Fruit fly (Drosophila melanogaster) whole organism, embryonic: ENCODE data around the gene CG6749.

Experiments
- Blimp-1 ChIP-seq: fragments of 200-800 bp; sonication (Bioruptor generic); optimal IDR thresholded peaks from 3 replicates; lab custom pipeline; 2018; ENCODE audit warnings: missing biosample characterization, missing genetic modification characterization, mild to moderate bottlenecking, moderate library complexity, missing genetic modification reagents
- CG10979 ChIP-seq: fragments of 200-800 bp; sonication (Bioruptor generic); optimal IDR thresholded peaks from 2 replicates; lab custom pipeline; 2018; ENCODE audit warnings: missing biosample characterization, mild to moderate bottlenecking, missing genetic modification characterization, moderate library complexity
- CG12942 ChIP-seq: fragments of 200-800 bp; sonication (Bioruptor generic); optimal IDR thresholded peaks from 3 replicates; lab custom pipeline; 2016; ENCODE audit warnings: missing biosample characterization, missing genetic modification characterization
- CG13894 ChIP-seq: fragments of 200-800 bp; sonication (Bioruptor generic); optimal IDR thresholded peaks from 3 replicates; lab custom pipeline; 2018; ENCODE audit warnings: missing biosample characterization, mild to moderate bottlenecking, missing genetic modification characterization, moderate library complexity
- CG14050 ChIP-seq: fragments of 200-800 bp; sonication (Bioruptor generic); IDR thresholded peaks from 3 replicates; pipeline ENCODE4 v1.3.6; 2022; ENCODE audit warnings: missing biosample characterization, missing genetic modification characterization
- CG14441 ChIP-seq: fragments of 200-800 bp; sonication (Bioruptor generic); IDR thresholded peaks from 2 replicates; pipeline ENCODE4 v1.3.6; 2022; ENCODE audit warnings: missing biosample characterization, missing genetic modification characterization
- CG14667 ChIP-seq: fragments of 200-800 bp; sonication (Bioruptor generic); IDR thresholded peaks from 2 replicates; pipeline ENCODE4 v1.3.6; 2022; ENCODE audit warnings: missing biosample characterization, missing genetic modification characterization
- CG17328 ChIP-seq: fragments of 200-800 bp; sonication (Bioruptor generic); IDR thresholded peaks from 2 replicates; pipeline ENCODE4 v1.3.6; 2022; ENCODE audit warnings: missing biosample characterization, missing genetic modification characterization
- CG17568 ChIP-seq: fragments of 200-800 bp; sonication (Bioruptor generic); optimal IDR thresholded peaks from 2 replicates; lab custom pipeline; 2018; ENCODE audit warnings: missing biosample characterization, mild to moderate bottlenecking, missing genetic modification characterization, moderate library complexity
- CG2712 ChIP-seq: fragments of 200-800 bp; optimal IDR thresholded peaks from 3 replicates; lab custom pipeline; 2019; ENCODE audit warnings: missing biosample characterization, mild to moderate bottlenecking, missing genetic modification characterization, moderate library complexity
- CG43689 ChIP-seq: fragments of 200-800 bp; sonication (Bioruptor generic); IDR thresholded peaks from 2 replicates; pipeline ENCODE4 v1.3.6; 2022; ENCODE audit warnings: missing biosample characterization, missing genetic modification characterization
- CG6765 ChIP-seq: fragments of 200-800 bp; sonication (Bioruptor generic); optimal IDR thresholded peaks from 3 replicates; lab custom pipeline; 2017; ENCODE audit warnings: missing biosample characterization, mild to moderate bottlenecking, missing genetic modification characterization
- CG6854 ChIP-seq: fragments of 200-800 bp; sonication (Bioruptor generic); optimal IDR thresholded peaks from 3 replicates; lab custom pipeline; 2017; ENCODE audit warnings: missing biosample characterization, mild to moderate bottlenecking, missing genetic modification characterization
- CG7839 ChIP-seq: fragments of 200-800 bp; sonication (Bioruptor generic); optimal IDR thresholded peaks from 3 replicates; lab custom pipeline; 2018; ENCODE audit warnings: missing biosample characterization, mild to moderate bottlenecking, missing genetic modification characterization, moderate library complexity
- CG7928 ChIP-seq: fragments of 200-800 bp; sonication (Bioruptor generic); optimal IDR thresholded peaks from 2 replicates; lab custom pipeline; 2017; ENCODE audit warnings: missing biosample characterization, mild to moderate bottlenecking, missing genetic modification characterization
- CG8089 ChIP-seq: fragments of 200-800 bp; sonication (Bioruptor generic); optimal IDR thresholded peaks from 3 replicates; lab custom pipeline; 2016; ENCODE audit warnings: missing biosample characterization, missing genetic modification characterization
- CHES-1-like ChIP-seq: fragments of 200-800 bp; sonication (Bioruptor generic); optimal IDR thresholded peaks from 2 replicates; lab custom pipeline; 2016; ENCODE audit warnings: missing biosample characterization, missing genetic modification characterization
- Chrac-16 ChIP-seq: fragments of 200-800 bp; sonication (Bioruptor generic); optimal IDR thresholded peaks from 3 replicates; lab custom pipeline; 2016; ENCODE audit warnings: missing biosample characterization, missing genetic modification characterization
- Dbx ChIP-seq: fragments of 200-800 bp; sonication (Bioruptor generic); IDR thresholded peaks from 3 replicates; pipeline ENCODE4 v1.3.6; 2022; ENCODE audit warnings: missing biosample characterization, missing genetic modification characterization
- Dip2 ChIP-seq: fragments of 200-800 bp; sonication (Bioruptor generic); IDR thresholded peaks from 2 replicates; pipeline ENCODE4 v1.3.6; 2022; ENCODE audit warnings: missing biosample characterization, missing genetic modification characterization
- Dref ChIP-seq: fragments of 200-800 bp; sonication (Bioruptor generic); IDR thresholded peaks from 2 replicates; pipeline ENCODE4 v1.3.6; 2022; ENCODE audit warnings: missing biosample characterization, missing genetic modification characterization
- E2f2 ChIP-seq: fragments of 200-800 bp; sonication (Bioruptor generic); IDR thresholded peaks from 2 replicates; pipeline ENCODE4 v1.3.6; 2022; ENCODE audit warnings: missing biosample characterization, missing genetic modification characterization
- Ets97D ChIP-seq: fragments of 200-800 bp; sonication (Bioruptor generic); optimal IDR thresholded peaks from 3 replicates; lab custom pipeline; 2016; ENCODE audit warnings: missing biosample characterization, missing genetic modification characterization
- HmgD ChIP-seq: fragments of 200-800 bp; sonication (Bioruptor generic); optimal IDR thresholded peaks from 3 replicates; lab custom pipeline; 2016; ENCODE audit warnings: missing biosample characterization, missing genetic modification characterization
- HmgZ ChIP-seq: fragments of 200-800 bp; sonication (Bioruptor generic); optimal IDR thresholded peaks from 2 replicates; lab custom pipeline; 2018; ENCODE audit warnings: missing biosample characterization, mild to moderate bottlenecking, missing genetic modification characterization
- Hmr ChIP-seq: fragments of 200-800 bp; sonication (Bioruptor generic); optimal IDR thresholded peaks from 3 replicates; lab custom pipeline; 2017; ENCODE audit warnings: mild to moderate bottlenecking, missing biosample characterization, missing genetic modification reagents, missing genetic modification characterization
- Max ChIP-seq: fragments of 200-800 bp; sonication (Bioruptor generic); optimal IDR thresholded peaks from 2 replicates; lab custom pipeline; 2016; ENCODE audit warnings: missing biosample characterization, mild to moderate bottlenecking, missing genetic modification characterization
- Tbp ChIP-seq: fragments of >200 bp; optimal IDR thresholded peaks from 2 replicates; lab custom pipeline; 2018; ENCODE audit warnings: missing biosample characterization, missing genetic modification characterization
- Vsx1 ChIP-seq: fragments of 200-800 bp; sonication (Bioruptor generic); optimal IDR thresholded peaks from 2 replicates; lab custom pipeline; 2017; ENCODE audit warnings: missing biosample characterization, mild to moderate bottlenecking, missing genetic modification characterization, missing genetic modification reagents
- ap ChIP-seq: fragments of 200-800 bp; sonication (Bioruptor generic); IDR thresholded peaks from 2 replicates; pipeline ENCODE4 v1.3.6; 2022; ENCODE audit warnings: missing biosample characterization, missing genetic modification characterization
- dan ChIP-seq: fragments of 200-800 bp; sonication (Bioruptor generic); IDR thresholded peaks from 2 replicates; pipeline ENCODE4 v1.3.6; 2022; ENCODE audit warnings: missing biosample characterization, missing genetic modification characterization
- disco-r ChIP-seq: fragments of 200-800 bp; sonication (Bioruptor generic); optimal IDR thresholded peaks from 2 replicates; lab custom pipeline; 2016; ENCODE audit warnings: missing biosample characterization, missing genetic modification characterization
- ewg ChIP-seq: fragments of 200-800 bp; sonication (Bioruptor generic); optimal IDR thresholded peaks from 3 replicates; lab custom pipeline; 2017; ENCODE audit warnings: mild to moderate bottlenecking, missing biosample characterization, missing genetic modification reagents, missing genetic modification characterization
- her ChIP-seq: fragments of 200-800 bp; sonication (Bioruptor generic); optimal IDR thresholded peaks from 2 replicates; lab custom pipeline; 2016; ENCODE audit warnings: missing biosample characterization, missing genetic modification characterization
- hth ChIP-seq: fragments of >200 bp; optimal IDR thresholded peaks from 2 replicates; lab custom pipeline; 2017; ENCODE audit warnings: inconsistent platforms
- kah ChIP-seq: fragments of 200-800 bp; sonication (Bioruptor generic); optimal IDR thresholded peaks from 2 replicates; lab custom pipeline; 2018; ENCODE audit warnings: missing biosample characterization, mild to moderate bottlenecking, missing genetic modification characterization
- kay ChIP-seq: fragments of 200-800 bp; sonication (Bioruptor generic); optimal IDR thresholded peaks from 2 replicates; lab custom pipeline; 2016; ENCODE audit warnings: missing biosample characterization, missing genetic modification characterization
- nau ChIP-seq: fragments of 200-800 bp; sonication (Bioruptor generic); optimal IDR thresholded peaks from 3 replicates; lab custom pipeline; 2017; ENCODE audit warnings: missing biosample characterization, mild to moderate bottlenecking, missing genetic modification characterization, missing genetic modification reagents
- nmo ChIP-seq: fragments of 200-800 bp; sonication (Bioruptor generic); optimal IDR thresholded peaks from 2 replicates; lab custom pipeline; 2018; ENCODE audit warnings: missing biosample characterization, mild to moderate bottlenecking, missing genetic modification characterization, moderate library complexity
- p53 ChIP-seq: fragments of 200-800 bp; sonication (Bioruptor generic); optimal IDR thresholded peaks from 2 replicates; lab custom pipeline; 2016; ENCODE audit warnings: missing biosample characterization, missing genetic modification characterization
- peb ChIP-seq: fragments of 200-800 bp; sonication (Bioruptor generic); IDR thresholded peaks from 2 replicates; pipeline ENCODE4 v1.3.6; 2022; ENCODE audit warnings: missing biosample characterization, missing genetic modification characterization
- scrt ChIP-seq: fragments of 200-800 bp; sonication (Bioruptor generic); optimal IDR thresholded peaks from 2 replicates; lab custom pipeline; 2018; ENCODE audit warnings: missing biosample characterization, mild to moderate bottlenecking, missing genetic modification characterization, moderate library complexity
- sim ChIP-seq: fragments of 200-800 bp; sonication (Bioruptor generic); IDR thresholded peaks from 2 replicates; pipeline ENCODE4 v1.3.6; 2022; ENCODE audit warnings: missing biosample characterization, missing genetic modification characterization
- slp2 ChIP-seq: fragments of 200-800 bp; sonication (Bioruptor generic); optimal IDR thresholded peaks from 2 replicates; lab custom pipeline; 2016; ENCODE audit warnings: missing biosample characterization, missing genetic modification characterization
- sqz ChIP-seq: fragments of 200-800 bp; sonication (Bioruptor generic); optimal IDR thresholded peaks from 3 replicates; lab custom pipeline; 2018; ENCODE audit warnings: missing biosample characterization, mild to moderate bottlenecking, missing genetic modification characterization
- sr ChIP-seq: fragments of 200-800 bp; sonication (Bioruptor generic); IDR thresholded peaks from 3 replicates; pipeline ENCODE4 v1.3.6; 2022; ENCODE audit warnings: missing biosample characterization, missing genetic modification characterization
- sug ChIP-seq: fragments of 200-800 bp; optimal IDR thresholded peaks from 2 replicates; lab custom pipeline; 2019; ENCODE audit warnings: missing biosample characterization, mild to moderate bottlenecking, missing genetic modification characterization, moderate library complexity
- twi ChIP-seq: fragments of 200-800 bp; optimal IDR thresholded peaks from 2 replicates; lab custom pipeline; 2019; ENCODE audit warnings: missing biosample characterization, mild to moderate bottlenecking, missing genetic modification characterization, moderate library complexity
- vvl ChIP-seq: fragments of 200-800 bp; sonication (Bioruptor generic); IDR thresholded peaks from 2 replicates; pipeline ENCODE4 v1.3.6; 2022; ENCODE audit warnings: missing biosample characterization, missing genetic modification characterization
- zen ChIP-seq: fragments of 200-800 bp; sonication (Bioruptor generic); optimal IDR thresholded peaks from 3 replicates; lab custom pipeline; 2018; ENCODE audit warnings: missing biosample characterization, mild to moderate bottlenecking, missing genetic modification characterization, moderate library complexity
- zfh1 ChIP-seq: fragments of 200-800 bp; sonication (Bioruptor generic); IDR thresholded peaks from 3 replicates; pipeline ENCODE4 v1.3.6; 2022; ENCODE audit warnings: missing biosample characterization, missing genetic modification characterization

CG6749 gene

dm6 chr3L:9744060-9744549, 10.5 kb upstream of the CG6749 start (continued):
- peak; percentile 78; the same call in 1 of the 2 replicates for TF ChIP-seq sim (GFP tag; lab: Robert Waterston, UW)
- TF ChIP-seq nau (GFP tag; lab: Kevin White, UChicago): peak; percentile 93
- peak; percentile 1 for TF ChIP-seq CG6765
- TF ChIP-seq sr: peak; percentile 62; the same call in 1 of the 3 replicates
- TF ChIP-seq CG2712 (tag; lab: Kevin White, UChicago): peak; percentile 95
- TF ChIP-seq Vsx1 (GFP tag; lab: Kevin White, UChicago): peak; percentile 86
- TF ChIP-seq hth (lab: Kevin White, UChicago): no peak
- peak; percentile 45; the same call in 1 of the 2 replicates for TF ChIP-seq Dip2 (GFP tag; lab: Robert Waterston, UW)
- peak; percentile 68 for TF ChIP-seq E2f2
- peak; percentile 85 for TF ChIP-seq zfh1
- TF ChIP-seq CHES-1-like: peak; percentile 27
- peak; percentile 68 for TF ChIP-seq scrt (GFP tag; lab: Kevin White, UChicago)
- peak; percentile 93 for TF ChIP-seq Max (GFP tag; lab: Kevin White, UChicago)
- peak; percentile 61; the same call in 1 of the 2 replicates for TF ChIP-seq CG43689 (GFP tag; lab: Robert Waterston, UW)
- no peak for TF ChIP-seq dan
- TF ChIP-seq CG7839 (tag; lab: Kevin White, UChicago): peak; percentile 83
- TF ChIP-seq ap (GFP tag; lab: Robert Waterston, UW): 0 out of 2 replicates have a peak, but pooled peaks have one; percentile 36
- peak; percentile 65 for TF ChIP-seq CG6854 (GFP tag; lab: Kevin White, UChicago)
- TF ChIP-seq her: peak; percentile 80
- peak; percentile 47 for TF ChIP-seq CG12942 (GFP tag; lab: Kevin White, UChicago)
- TF ChIP-seq sug: peak; percentile 55
- TF ChIP-seq Tbp: no peak
- peak; percentile 17 for TF ChIP-seq CG17568 (GFP tag; lab: Kevin White, UChicago)
- TF ChIP-seq Hmr: peak; percentile 80
- peak; percentile 69; the same call in 2 of the 3 replicates for TF ChIP-seq Dbx (GFP tag; lab: Robert Waterston, UW)
- TF ChIP-seq CG14050 (GFP tag; lab: Robert Waterston, UW): peak; percentile 63
- no peak for TF ChIP-seq HmgD (GFP tag; lab: Kevin White, UChicago)
- peak; percentile 53 for TF ChIP-seq CG13894 (tag; lab: Kevin White, UChicago)
- peak; percentile 51 for TF ChIP-seq HmgZ (tag; lab: Kevin White, UChicago)
- peak; percentile 58 for TF ChIP-seq twi
- TF ChIP-seq sqz: peak; percentile 75
- TF ChIP-seq nmo (GFP tag; lab: Kevin White, UChicago): peak; percentile 86
- peak; percentile 79 for TF ChIP-seq CG17328
- peak; percentile 96 for TF ChIP-seq CG10979 (tag; lab: Kevin White, UChicago)
- TF ChIP-seq CG7928 (GFP tag; lab: Kevin White, UChicago): peak; percentile 49
- peak; percentile 62 for TF ChIP-seq disco-r
- TF ChIP-seq CG14441 (GFP tag; lab: Robert Waterston, UW): peak; percentile 84
- TF ChIP-seq Ets97D: no peak
- peak; percentile 83 for TF ChIP-seq peb (GFP tag; lab: Robert Waterston, UW)
- TF ChIP-seq kay (GFP tag; lab: Kevin White, UChicago): peak; percentile 56
- TF ChIP-seq Chrac-16: peak; percentile 57
- peak; percentile 31 for TF ChIP-seq slp2 (GFP tag; lab: Kevin White, UChicago)
- TF ChIP-seq p53 (GFP tag; lab: Kevin White, UChicago): peak; percentile 45
- peak; percentile 7 for TF ChIP-seq zen
- peak; percentile 92 for TF ChIP-seq Blimp-1 (GFP tag; lab: Kevin White, UChicago)
- peak; percentile 34 for TF ChIP-seq CG8089 (GFP tag; lab: Kevin White, UChicago)
- peak; percentile 66 for TF ChIP-seq ewg (GFP tag; lab: Kevin White, UChicago)
- no peak for TF ChIP-seq Dref
- peak; percentile 82 for TF ChIP-seq CG14667 (GFP tag; lab: Robert Waterston, UW)
- TF ChIP-seq vvl (GFP tag; lab: Robert Waterston, UW): peak; percentile 89
- peak; percentile 88 for TF ChIP-seq kah (GFP tag; lab: Kevin White, UChicago)
